Fruit fly (Drosophila melanogaster): ENCODE results near the gene Eaf6.

dm6 chr3L:5615744-5616143 lies 7.6 kb upstream of the Eaf6 start:
- TF ChIP-seq usp (GFP tag; optimal IDR thresholded peaks at IDR 0.05) (no peak), psq (optimal IDR thresholded peaks at IDR 0.05) (no peak), Dll (optimal IDR thresholded peaks at IDR 0.05) (no peak)

Data from whole organism.